Worm (Caenorhabditis elegans): Measurements from ENCODE around the gene lat-1.

- no peak for TF ChIP-seq ces-1 (GFP tag; optimal IDR thresholded peaks at IDR 0.05)
- TF ChIP-seq nhr-11 (tag; optimal IDR thresholded peaks at IDR 0.05) = no peak
- TF ChIP-seq zfp-2 (tag; optimal IDR thresholded peaks at IDR 0.05) = no peak
- no peak for TF ChIP-seq nhr-28 (tag; optimal IDR thresholded peaks at IDR 0.05)
- no peak for TF ChIP-seq ZK546.5 (tag; optimal IDR thresholded peaks at IDR 0.05)
- TF ChIP-seq ZK337.2 (GFP tag; IDR thresholded peaks at IDR 0.05) = no peak
- TF ChIP-seq arid-1 (GFP tag; conservative IDR thresholded peaks at IDR 0.05) = no peak
- TF ChIP-seq nhr-76 (tag; optimal IDR thresholded peaks at IDR 0.05) = no peak
- TF ChIP-seq mdt-29 (GFP tag; IDR thresholded peaks at IDR 0.05) = no peak
- no peak for TF ChIP-seq nhr-237 (tag; optimal IDR thresholded peaks at IDR 0.05)
- TF ChIP-seq lir-3 (tag; optimal IDR thresholded peaks at IDR 0.05) = no peak
Measured at ce11 chrII:8948640-8949039, 52.0 kb downstream of the lat-1 start.
